Fruit fly (Drosophila melanogaster): ENCODE measurements around the gene nab.

DNA sequence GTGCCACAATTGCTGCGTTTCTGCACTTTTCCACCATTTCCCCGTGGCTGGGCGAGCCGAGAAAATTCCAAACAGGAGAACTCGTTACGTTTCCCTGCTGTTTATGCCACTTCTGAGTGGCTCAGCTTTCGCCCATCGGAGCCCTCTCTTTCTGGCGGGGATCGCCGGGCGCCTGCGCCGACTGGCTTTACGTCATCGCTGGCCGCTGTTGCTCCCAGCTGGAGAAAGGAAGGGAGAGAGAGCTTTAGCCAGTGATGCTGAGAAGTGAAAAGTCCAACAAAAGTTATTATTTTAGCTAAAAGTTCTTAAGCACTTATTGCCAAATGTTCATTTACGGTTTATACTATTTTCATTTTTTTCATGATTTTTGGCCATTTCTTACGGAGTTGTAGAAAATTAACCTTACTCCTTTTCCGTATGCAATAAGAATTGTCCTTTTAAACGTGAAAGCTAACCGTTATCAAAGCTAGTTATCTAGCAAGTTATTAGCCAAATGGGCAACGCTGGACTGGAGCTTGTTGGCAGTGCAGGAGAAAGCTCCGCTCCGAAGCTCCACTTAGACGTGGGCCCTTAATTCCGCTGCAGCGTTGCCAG lies 27.3 kb upstream of the nab start, which contains the start of the genes Teh2 and tipE:
- TF ChIP-seq z (GFP tag; IDR thresholded peaks at IDR 0.05) (no peak), lola (GFP tag; optimal IDR thresholded peaks at IDR 0.05) (no peak), Dll (GFP tag; IDR thresholded peaks at IDR 0.05; ENCODE audit: partially characterized antibody) (no peak), Atf6 (GFP tag; IDR thresholded peaks at IDR 0.05) (no peak), nerfin-2 (GFP tag; IDR thresholded peaks at IDR 0.05; ENCODE audit: partially characterized antibody) (no peak), CG15269 (tag; optimal IDR thresholded peaks at IDR 0.05) (no peak), CG7357 (GFP tag; IDR thresholded peaks at IDR 0.05) (no peak), Hr3 (GFP tag; optimal IDR thresholded peaks at IDR 0.05) (no peak), ttk (GFP tag; IDR thresholded peaks at IDR 0.05) (no peak), Oli (tag; optimal IDR thresholded peaks at IDR 0.05) (no peak), en (GFP tag; optimal IDR thresholded peaks at IDR 0.05) (no peak)

Measured in whole organism, embryonic.